Fruit fly (Drosophila melanogaster) whole organism, prepupa: ENCODE measurements around the gene CG18417.

ENCODE experiments used
- Blimp-1 ChIP-seq: fragments of 200-800 bp; sonication (Bioruptor generic); optimal IDR thresholded peaks from 3 replicates; lab custom pipeline; 2017; ENCODE audit warnings: missing biosample characterization, missing genetic modification characterization, mild to moderate bottlenecking, moderate library complexity, missing genetic modification reagents
- CG34406 ChIP-seq: fragments of 200-800 bp; sonication (Bioruptor generic); optimal IDR thresholded peaks from 3 replicates; lab custom pipeline; 2016; ENCODE audit warnings: missing biosample characterization, missing genetic modification characterization
- CG3919 ChIP-seq: fragments of 200-800 bp; sonication (Bioruptor generic); optimal IDR thresholded peaks from 3 replicates; lab custom pipeline; 2016; ENCODE audit warnings: missing biosample characterization, missing genetic modification characterization
- CG4318 ChIP-seq: fragments of 200-800 bp; sonication (Bioruptor generic); optimal IDR thresholded peaks from 3 replicates; lab custom pipeline; 2017; ENCODE audit warnings: missing biosample characterization, mild to moderate bottlenecking, missing genetic modification characterization
- CG6163 ChIP-seq: fragments of 200-800 bp; sonication (Bioruptor generic); IDR thresholded peaks from 3 replicates; pipeline ENCODE4 v1.3.6; 2022; ENCODE audit warnings: missing biosample characterization, missing genetic modification characterization
- CG8119 ChIP-seq: fragments of 200-800 bp; sonication (Bioruptor generic); IDR thresholded peaks from 3 replicates; pipeline ENCODE4 v1.3.6; 2022; ENCODE audit warnings: missing biosample characterization, missing genetic modification characterization
- Met ChIP-seq: fragments of 200-800 bp; sonication (Bioruptor generic); optimal IDR thresholded peaks from 3 replicates; lab custom pipeline; 2016; ENCODE audit warnings: missing biosample characterization, missing genetic modification characterization
- Sox102F ChIP-seq: fragments of 200-800 bp; sonication (Bioruptor generic); optimal IDR thresholded peaks from 2 replicates; lab custom pipeline; 2016; ENCODE audit warnings: missing biosample characterization, mild to moderate bottlenecking, missing genetic modification characterization
- net ChIP-seq: fragments of 200-800 bp; sonication (Bioruptor generic); optimal IDR thresholded peaks from 3 replicates; lab custom pipeline; 2016; ENCODE audit warnings: missing biosample characterization, missing genetic modification characterization

dm6 chr3L:7437366-7437765 lies 37.5 kb downstream of the CG18417 start, which contains the start of gene CG14835:
- TF ChIP-seq CG8119 (GFP tag; lab: Robert Waterston, UW), result no peak
- TF ChIP-seq CG3919 (GFP tag; lab: Kevin White, UChicago), result no peak
- TF ChIP-seq Blimp-1 (GFP tag; lab: Kevin White, UChicago), result no peak
- TF ChIP-seq Met (GFP tag; lab: Kevin White, UChicago), result no peak
- TF ChIP-seq CG4318 (GFP tag; lab: Kevin White, UChicago), result no peak
- TF ChIP-seq Sox102F, result no peak
- TF ChIP-seq CG34406 (GFP tag; lab: Kevin White, UChicago), result no peak
- TF ChIP-seq net (GFP tag; lab: Kevin White, UChicago), result no peak
- TF ChIP-seq CG6163 (GFP tag; lab: Robert Waterston, UW), result no peak
